Fruit fly (Drosophila melanogaster): ENCODE results near the gene CG42717.
A peak's percentile ranks its signal among the peaks of the same experiment; 100 is the strongest.

CG42717 gene

DNA sequence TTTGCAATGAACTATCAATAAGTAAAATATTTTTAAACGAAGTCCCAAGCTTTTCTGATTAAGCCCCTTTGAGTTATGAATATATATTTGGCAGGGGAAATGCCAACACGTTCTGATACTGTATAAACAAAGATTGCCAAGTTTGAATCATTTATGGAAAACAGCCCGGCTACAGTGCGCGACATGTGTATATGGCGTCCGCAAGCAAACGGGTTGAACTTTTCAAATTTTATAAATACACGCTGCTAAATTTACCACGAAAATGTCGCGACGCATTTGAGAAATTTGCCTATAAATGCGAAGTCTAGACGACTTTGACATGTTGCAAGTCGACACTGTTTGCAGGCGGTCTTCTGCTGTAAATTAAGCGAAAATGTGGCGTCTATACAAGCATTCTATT, 15.1 kb upstream of the CG42717 start (continued):
- TF ChIP-seq CG4328 (GFP tag; optimal IDR thresholded peaks at IDR 0.05) (peak; percentile 17), Opbp (GFP tag; IDR thresholded peaks at IDR 0.05; ENCODE audit: partially characterized antibody) (no peak), esg (GFP tag; conservative IDR thresholded peaks at IDR 0.05) (peak; percentile 59), Antp (GFP tag; optimal IDR thresholded peaks at IDR 0.05) (peak; percentile 27), Nf-YB (GFP tag; optimal IDR thresholded peaks at IDR 0.05) (no peak), Xbp1 (GFP tag; optimal IDR thresholded peaks at IDR 0.05) (peak; percentile 39), CG9797 (GFP tag; optimal IDR thresholded peaks at IDR 0.05) (no peak), bbx (GFP tag; IDR thresholded peaks at IDR 0.05; ENCODE audit: partially characterized antibody) (no peak), CG16815 (GFP tag; optimal IDR thresholded peaks at IDR 0.05) (no peak), HLH3B (GFP tag; IDR thresholded peaks at IDR 0.05) (peak; percentile 46), Hey (tag; optimal IDR thresholded peaks at IDR 0.05) (no peak), Hmr (GFP tag; optimal IDR thresholded peaks at IDR 0.05) (peak; percentile 69), CG2889 (GFP tag; IDR thresholded peaks at IDR 0.05) (peak; percentile 46; the same call in 1 of the 3 replicates), CG31441 (GFP tag; IDR thresholded peaks at IDR 0.05) (no peak), CG11695 (GFP tag; IDR thresholded peaks at IDR 0.05) (peak; percentile 94), sens (GFP tag) (peak; percentile 85), CG30403 (GFP tag; optimal IDR thresholded peaks at IDR 0.05) (peak; percentile 46), jing (GFP tag; optimal IDR thresholded peaks at IDR 0.05) (no peak), CG7987 (GFP tag; optimal IDR thresholded peaks at IDR 0.05) (peak; percentile 11), hbn (GFP tag; IDR thresholded peaks at IDR 0.05; ENCODE audit: partially characterized antibody) (no peak), mirr (GFP tag; optimal IDR thresholded peaks at IDR 0.05) (no peak), corto (GFP tag; optimal IDR thresholded peaks at IDR 0.05) (no peak), Fer3 (tag; optimal IDR thresholded peaks at IDR 0.05) (peak; percentile 55), Oaz (GFP tag; IDR thresholded peaks at IDR 0.05) (no peak), luna (GFP tag; optimal IDR thresholded peaks at IDR 0.05) (no peak), ATbp (GFP tag; optimal IDR thresholded peaks at IDR 0.05) (no peak), CG33213 (GFP tag; optimal IDR thresholded peaks at IDR 0.05) (no peak), Mrtf (GFP tag; IDR thresholded peaks at IDR 0.05) (peak; percentile 65; the same call in 2 of the 3 replicates), nau (GFP tag; optimal IDR thresholded peaks at IDR 0.05) (no peak), Side (GFP tag; optimal IDR thresholded peaks at IDR 0.05) (peak; percentile 1), Elba2 (GFP tag; optimal IDR thresholded peaks at IDR 0.05) (no peak), CG9932 (GFP tag; IDR thresholded peaks at IDR 0.05) (peak; percentile 74), inv (GFP tag; IDR thresholded peaks at IDR 0.05; ENCODE audit: partially characterized antibody) (no peak), CG1647 (GFP tag; optimal IDR thresholded peaks at IDR 0.05) (no peak), CG7963 (GFP tag; IDR thresholded peaks at IDR 0.05; ENCODE audit: partially characterized antibody) (no peak), CG2129 (GFP tag; IDR thresholded peaks at IDR 0.05; ENCODE audit: partially characterized antibody) (no peak), BtbVII (GFP tag; optimal IDR thresholded peaks at IDR 0.05) (peak; percentile 51), CG4730 (GFP tag; IDR thresholded peaks at IDR 0.05) (peak; percentile 21; the same call in 1 of the 2 replicates), fu2 (GFP tag; optimal IDR thresholded peaks at IDR 0.05) (peak; percentile 18), sd (tag; optimal IDR thresholded peaks at IDR 0.05) (peak; percentile 59), gsb (GFP tag; IDR thresholded peaks at IDR 0.05) (peak; percentile 58), nmo (GFP tag; optimal IDR thresholded peaks at IDR 0.05) (peak; percentile 12), bcd (GFP tag; optimal IDR thresholded peaks at IDR 0.05) (peak; percentile 48), CG9437 (GFP tag; optimal IDR thresholded peaks at IDR 0.05) (no peak), CG16813 (GFP tag; IDR thresholded peaks at IDR 0.05; ENCODE audit: partially characterized antibody) (no peak), CG31388 (GFP tag; optimal IDR thresholded peaks at IDR 0.05) (no peak), dpn (GFP tag; optimal IDR thresholded peaks at IDR 0.05) (peak; percentile 32 to 65), CTCF (GFP tag; optimal IDR thresholded peaks at IDR 0.05) (no peak), CG31365 (tag; optimal IDR thresholded peaks at IDR 0.05) (no peak), CG1603 (tag; optimal IDR thresholded peaks at IDR 0.05) (peak; percentile 16), Ets97D (GFP tag; optimal IDR thresholded peaks at IDR 0.05) (no peak)

Measured in whole organism, embryonic.